Fruit fly (Drosophila melanogaster): ENCODE measurements around the gene CG9813.
A peak's percentile ranks its signal among the peaks of the same experiment; 100 is the strongest.

The CG9813 gene

DNA sequence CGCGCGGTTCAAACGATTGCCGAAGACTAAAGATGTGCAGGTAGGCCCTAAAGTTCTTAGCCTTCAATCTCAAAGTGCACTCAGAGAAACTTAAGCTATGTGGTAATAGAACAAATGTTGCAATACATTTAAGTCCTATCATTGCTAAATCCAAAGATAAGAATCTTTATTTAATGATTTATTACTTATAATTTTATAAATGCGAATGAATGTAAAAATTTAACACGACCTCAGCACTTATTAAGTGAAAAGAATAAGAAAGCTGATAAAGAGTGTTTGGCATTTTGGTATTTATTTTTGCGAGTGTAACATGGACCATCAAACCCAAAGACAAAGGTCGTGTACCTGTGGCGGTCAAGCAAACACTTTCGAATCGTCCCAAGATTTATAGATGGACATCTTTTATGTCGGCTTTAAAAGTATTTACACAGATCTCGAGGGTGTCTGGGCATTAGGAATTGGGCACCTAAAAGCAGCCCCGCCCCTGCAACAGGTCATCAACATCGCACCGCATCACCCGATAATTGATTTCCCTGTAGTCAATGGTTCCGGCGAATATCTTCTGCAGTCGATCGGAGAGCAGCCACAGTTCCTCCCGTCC is 25.4 kb upstream of the CG9813 start, which contains the start of gene yellow-e3 (continued):
- TF ChIP-seq CG10543 (GFP tag; optimal IDR thresholded peaks at IDR 0.05) (no peak), CG10267 (tag; optimal IDR thresholded peaks at IDR 0.05) (peak; percentile 71), Blimp-1 (GFP tag; optimal IDR thresholded peaks at IDR 0.05) (peak; percentile 38), Xrp1 (GFP tag; IDR thresholded peaks at IDR 0.05) (peak; percentile 72), grau (tag; optimal IDR thresholded peaks at IDR 0.05) (peak; percentile 44), Elba2 (GFP tag; optimal IDR thresholded peaks at IDR 0.05) (peak; percentile 28), Ssrp (tag; optimal IDR thresholded peaks at IDR 0.05) (peak; percentile 17), CG2712 (tag; optimal IDR thresholded peaks at IDR 0.05) (peak; percentile 74), bcd (GFP tag; optimal IDR thresholded peaks at IDR 0.05) (no peak), CG6689 (GFP tag; IDR thresholded peaks at IDR 0.05) (no peak), br (optimal IDR thresholded peaks at IDR 0.05) (no peak), insv (GFP tag; optimal IDR thresholded peaks at IDR 0.05) (no peak), CG13123 (GFP tag; optimal IDR thresholded peaks at IDR 0.05) (no peak), CG4424 (GFP tag; optimal IDR thresholded peaks at IDR 0.05) (no peak), CG31224 (GFP tag; IDR thresholded peaks at IDR 0.05) (no peak), bsh (GFP tag; optimal IDR thresholded peaks at IDR 0.05) (peak in 1 of 2 experiments; percentile 42), CG16815 (GFP tag; optimal IDR thresholded peaks at IDR 0.05) (peak; percentile 41), CG11504 (tag; optimal IDR thresholded peaks at IDR 0.05) (peak; percentile 6), CG32772 (GFP tag; IDR thresholded peaks at IDR 0.05) (no peak), Ptx1 (GFP tag; IDR thresholded peaks at IDR 0.05) (no peak), Dll (GFP tag; IDR thresholded peaks at IDR 0.05; ENCODE audit: partially characterized antibody) (no peak), CG6813 (GFP tag; optimal IDR thresholded peaks at IDR 0.05) (no peak), cwo (GFP tag; optimal IDR thresholded peaks at IDR 0.05) (no peak), CG4730 (GFP tag; IDR thresholded peaks at IDR 0.05) (no peak), NK7.1 (GFP tag; optimal IDR thresholded peaks at IDR 0.05) (no peak), cad (GFP tag; optimal IDR thresholded peaks at IDR 0.05) (peak; percentile 38), her (GFP tag; optimal IDR thresholded peaks at IDR 0.05) (no peak), maf-S (GFP tag; optimal IDR thresholded peaks at IDR 0.05) (no peak), CG34224 (GFP tag; IDR thresholded peaks at IDR 0.05; ENCODE audit: partially characterized antibody) (no peak), dati (GFP tag; IDR thresholded peaks at IDR 0.05) (no peak), sc (optimal IDR thresholded peaks at IDR 0.05) (no peak), sc (GFP tag; optimal IDR thresholded peaks at IDR 0.05) (peak; percentile 5), CG31441 (GFP tag; IDR thresholded peaks at IDR 0.05) (0 out of 2 replicates have a peak, but pooled peaks have one; percentile 35), pho (GFP tag; optimal IDR thresholded peaks at IDR 0.05) (no peak), CG14710 (tag; optimal IDR thresholded peaks at IDR 0.05) (peak; percentile 71), CG5180 (GFP tag; optimal IDR thresholded peaks at IDR 0.05) (no peak), CG4404 (GFP tag; IDR thresholded peaks at IDR 0.05) (peak; percentile 73), zf30C (GFP tag; optimal IDR thresholded peaks at IDR 0.05) (peak; percentile 95), CG1602 (GFP tag; optimal IDR thresholded peaks at IDR 0.05) (peak; percentile 14), seq (GFP tag; IDR thresholded peaks at IDR 0.05) (no peak), Rx (GFP tag; IDR thresholded peaks at IDR 0.05) (no peak), CkIIα-i1 (GFP tag; IDR thresholded peaks at IDR 0.05) (no peak), CG30020 (tag; optimal IDR thresholded peaks at IDR 0.05) (no peak), pros (GFP tag; optimal IDR thresholded peaks at IDR 0.05) (peak; percentile 63), CG7786 (GFP tag; optimal IDR thresholded peaks at IDR 0.05) (no peak), unpg (GFP tag; optimal IDR thresholded peaks at IDR 0.05) (peak; percentile 16), Vsx1 (GFP tag; optimal IDR thresholded peaks at IDR 0.05) (no peak), Fer2 (tag; optimal IDR thresholded peaks at IDR 0.05) (no peak), dmrt11E (tag; optimal IDR thresholded peaks at IDR 0.05) (peak; percentile 87), da (GFP tag; optimal IDR thresholded peaks at IDR 0.05) (no peak), CG15696 (tag; optimal IDR thresholded peaks at IDR 0.05) (peak; percentile 90)
